Fruit fly (Drosophila melanogaster): ENCODE data around the gene Noc1.

Gene Noc1

dm6 chr3L:11093046-11093520, 18.5 kb downstream of the Noc1 start, which contains the start of gene JIL-1 (continued):
- peak; percentile 32 for TF ChIP-seq kay (GFP tag; optimal IDR thresholded peaks at IDR 0.05)
- peak; percentile 63 for TF ChIP-seq Chrac-16 (GFP tag; optimal IDR thresholded peaks at IDR 0.05)
- peak; percentile 44 for TF ChIP-seq CG2712 (tag; optimal IDR thresholded peaks at IDR 0.05)
- no peak for TF ChIP-seq CG31388 (GFP tag; optimal IDR thresholded peaks at IDR 0.05)
- peak; percentile 29 for TF ChIP-seq caup (GFP tag; optimal IDR thresholded peaks at IDR 0.05; ENCODE audit: severe bottlenecking)
- peak; percentile 8 for TF ChIP-seq trem (tag; optimal IDR thresholded peaks at IDR 0.05)
- peak; percentile 43 for TF ChIP-seq PHDP (tag; optimal IDR thresholded peaks at IDR 0.05)
- no peak for TF ChIP-seq hkb (optimal IDR thresholded peaks at IDR 0.05)
- TF ChIP-seq hkb (GFP tag; IDR thresholded peaks at IDR 0.05): peak; percentile 26; the same call in 1 of the 2 replicates
- TF ChIP-seq Dad (GFP tag; optimal IDR thresholded peaks at IDR 0.05): peak; percentile 69
- peak; percentile 34 for TF ChIP-seq CG10979 (tag; optimal IDR thresholded peaks at IDR 0.05)
- peak; percentile 58 for TF ChIP-seq CG33213 (GFP tag; optimal IDR thresholded peaks at IDR 0.05)
- TF ChIP-seq CG1233 (GFP tag; optimal IDR thresholded peaks at IDR 0.05): peak; percentile 56
- TF ChIP-seq CG10565 (GFP tag; optimal IDR thresholded peaks at IDR 0.05): no peak
- no peak for TF ChIP-seq fd102C (GFP tag; optimal IDR thresholded peaks at IDR 0.05)
- no peak for TF ChIP-seq Nf-YB (GFP tag; optimal IDR thresholded peaks at IDR 0.05)
- 0 out of 3 replicates have a peak, but pooled peaks have one; percentile 11 for TF ChIP-seq otp (GFP tag; IDR thresholded peaks at IDR 0.05)
- peak; percentile 19 for TF ChIP-seq repo (GFP tag; optimal IDR thresholded peaks at IDR 0.05)
- peak; percentile 1 for TF ChIP-seq pum (GFP tag; optimal IDR thresholded peaks at IDR 0.05)
- peak; percentile 46 for TF ChIP-seq CG6765 (GFP tag; optimal IDR thresholded peaks at IDR 0.05)
- TF ChIP-seq Dip2 (GFP tag; IDR thresholded peaks at IDR 0.05): no peak
- TF ChIP-seq CG10321 (GFP tag; IDR thresholded peaks at IDR 0.05): no peak
- TF ChIP-seq CoRest (tag; optimal IDR thresholded peaks at IDR 0.05): peak; percentile 60
- TF ChIP-seq CG9437 (GFP tag; optimal IDR thresholded peaks at IDR 0.05): peak; percentile 30
- peak; percentile 28 for TF ChIP-seq CG9727 (GFP tag; optimal IDR thresholded peaks at IDR 0.05)
- peak; percentile 57 for TF ChIP-seq CG16815 (GFP tag; optimal IDR thresholded peaks at IDR 0.05)
- no peak for TF ChIP-seq CG12219 (GFP tag; optimal IDR thresholded peaks at IDR 0.05)
- TF ChIP-seq Fer1 (GFP tag; optimal IDR thresholded peaks at IDR 0.05): peak; percentile 60
- TF ChIP-seq Max (GFP tag; optimal IDR thresholded peaks at IDR 0.05): peak; percentile 67
- TF ChIP-seq CG18262 (tag; optimal IDR thresholded peaks at IDR 0.05): peak; percentile 43
- peak; percentile 28 for TF ChIP-seq CG10654 (GFP tag; optimal IDR thresholded peaks at IDR 0.05)
- no peak for TF ChIP-seq klu (GFP tag; IDR thresholded peaks at IDR 0.05)
- 0 out of 3 replicates have a peak, but pooled peaks have one; percentile 30 for TF ChIP-seq CG11695 (GFP tag; IDR thresholded peaks at IDR 0.05)
- peak; percentile 85 for TF ChIP-seq CG2120 (GFP tag; optimal IDR thresholded peaks at IDR 0.05)
- peak; percentile 38; the same call in 2 of the 3 replicates for TF ChIP-seq zen2 (GFP tag; IDR thresholded peaks at IDR 0.05; ENCODE audit: partially characterized antibody)
- peak; percentile 55 for TF ChIP-seq CG17829 (tag; optimal IDR thresholded peaks at IDR 0.05)
- peak; percentile 60 for TF ChIP-seq CG9817 (tag; optimal IDR thresholded peaks at IDR 0.05)
- peak; percentile 69 for TF ChIP-seq Doc3 (GFP tag; IDR thresholded peaks at IDR 0.05; ENCODE audit: partially characterized antibody)
- TF ChIP-seq zfh2 (GFP tag; optimal IDR thresholded peaks at IDR 0.05): peak; percentile 71
- peak; percentile 65 for TF ChIP-seq Nf-YC (tag; optimal IDR thresholded peaks at IDR 0.05)
- no peak for TF ChIP-seq Hr39 (optimal IDR thresholded peaks at IDR 0.05)
- peak; percentile 66 for TF ChIP-seq grau (tag; optimal IDR thresholded peaks at IDR 0.05)
- peak; percentile 89 for TF ChIP-seq CG7928 (GFP tag; optimal IDR thresholded peaks at IDR 0.05)
- TF ChIP-seq gem (tag; optimal IDR thresholded peaks at IDR 0.05): peak; percentile 59
- TF ChIP-seq CG6175 (GFP tag; IDR thresholded peaks at IDR 0.05): peak; percentile 71; the same call in 2 of the 3 replicates
- peak; percentile 55 for TF ChIP-seq pho (GFP tag; optimal IDR thresholded peaks at IDR 0.05)
- peak; percentile 69 for TF ChIP-seq Meics (GFP tag; optimal IDR thresholded peaks at IDR 0.05)
- TF ChIP-seq CG33557 (GFP tag; optimal IDR thresholded peaks at IDR 0.05): peak; percentile 28
- peak; percentile 41 to 50 for TF ChIP-seq Hr51 (GFP tag; optimal IDR thresholded peaks at IDR 0.05)
- TF ChIP-seq CG2116 (GFP tag; optimal IDR thresholded peaks at IDR 0.05): peak; percentile 58
